Fruit fly (Drosophila melanogaster): Measurements from ENCODE around the gene CG3631.

dm6 chr3R:14893791-14894782, 14.8 kb downstream of the CG3631 start, which contains the start of gene Dph2:
- TF ChIP-seq ttk (optimal IDR thresholded peaks at IDR 0.05): no peak
- no peak for TF ChIP-seq h (optimal IDR thresholded peaks at IDR 0.05)
- no peak for TF ChIP-seq psq (optimal IDR thresholded peaks at IDR 0.05)
- TF ChIP-seq Sin3A (optimal IDR thresholded peaks at IDR 0.05): no peak

Measured in Kc167 (cell line).